Fruit fly (Drosophila melanogaster) whole organism, embryonic: ENCODE measurements around the gene CG5107.
A peak's percentile ranks its signal among the peaks of the same experiment; 100 is the strongest.

Experiments
- Abd-B ChIP-seq: fragments of 200-800 bp; sonication (Bioruptor generic); optimal IDR thresholded peaks from 2 replicates; lab custom pipeline; 2018; ENCODE audit warnings: missing biosample characterization, mild to moderate bottlenecking, missing genetic modification characterization, moderate library complexity
- Antp ChIP-seq: fragments of 200-800 bp; sonication (Bioruptor generic); optimal IDR thresholded peaks from 3 replicates; lab custom pipeline; 2016; ENCODE audit warnings: missing biosample characterization, missing genetic modification characterization
- Atf3 ChIP-seq: fragments of 200-800 bp; sonication (Bioruptor generic); optimal IDR thresholded peaks from 3 replicates; lab custom pipeline; 2016; ENCODE audit warnings: missing biosample characterization, missing genetic modification characterization
- BEAF-32 ChIP-seq: fragments of 200-800 bp; sonication (Bioruptor generic); optimal IDR thresholded peaks from 3 replicates; lab custom pipeline; 2017; ENCODE audit warnings: missing biosample characterization, missing genetic modification characterization, mild to moderate bottlenecking, moderate library complexity, missing genetic modification reagents
- Bdp1 ChIP-seq: fragments of 200-800 bp; sonication (Bioruptor generic); optimal IDR thresholded peaks from 3 replicates; lab custom pipeline; 2016; ENCODE audit warnings: missing biosample characterization, missing genetic modification characterization
- CG10209 ChIP-seq: fragments of 200-800 bp; sonication (Bioruptor generic); optimal IDR thresholded peaks from 3 replicates; lab custom pipeline; 2017; ENCODE audit warnings: missing biosample characterization, mild to moderate bottlenecking, missing genetic modification characterization, missing genetic modification reagents
- CG10321 ChIP-seq: fragments of 200-800 bp; sonication (Bioruptor generic); IDR thresholded peaks from 2 replicates; pipeline ENCODE4 v1.3.6; 2022; ENCODE audit warnings: missing biosample characterization, missing genetic modification characterization
- CG10959 ChIP-seq: fragments of 200-800 bp; sonication (Bioruptor generic); IDR thresholded peaks from 2 replicates; pipeline ENCODE4 v1.3.6; 2022; ENCODE audit warnings: missing biosample characterization, missing genetic modification characterization
- CG15073 ChIP-seq: fragments of 200-800 bp; sonication (Bioruptor generic); optimal IDR thresholded peaks from 2 replicates; lab custom pipeline; 2016; ENCODE audit warnings: missing biosample characterization, missing genetic modification characterization
- CG2678 ChIP-seq: fragments of 200-800 bp; sonication (Bioruptor generic); optimal IDR thresholded peaks from 3 replicates; lab custom pipeline; 2019; ENCODE audit warnings: missing biosample characterization, mild to moderate bottlenecking, missing genetic modification characterization, moderate library complexity
- CG32772 ChIP-seq: fragments of 200-800 bp; sonication (Bioruptor generic); IDR thresholded peaks from 2 replicates; pipeline ENCODE4 v1.3.6; 2022; ENCODE audit warnings: missing biosample characterization, missing genetic modification characterization
- CG33557 ChIP-seq: fragments of 200-800 bp; sonication (Bioruptor generic); optimal IDR thresholded peaks from 2 replicates; lab custom pipeline; 2019; ENCODE audit warnings: missing biosample characterization, mild to moderate bottlenecking, missing genetic modification characterization, moderate library complexity
- CG34224 ChIP-seq: fragments of 200-800 bp; sonication (Bioruptor generic); IDR thresholded peaks from 3 replicates; pipeline ENCODE4 v1.3.6; 2022; ENCODE audit warnings: missing biosample characterization, missing genetic modification characterization; ENCODE audit not compliant: partially characterized antibody
- CG34422 ChIP-seq: fragments of 200-800 bp; sonication (Bioruptor generic); IDR thresholded peaks from 3 replicates; pipeline ENCODE4 v1.3.6; 2022; ENCODE audit warnings: missing biosample characterization, missing genetic modification characterization
- CG3726 ChIP-seq: fragments of 200-800 bp; sonication (Bioruptor generic); IDR thresholded peaks from 3 replicates; pipeline ENCODE4, ENCODE4 v1.3.6; 2022; ENCODE audit warnings: missing biosample characterization, missing genetic modification characterization
- CG3995 ChIP-seq: fragments of 200-800 bp; sonication (Bioruptor generic); optimal IDR thresholded peaks from 3 replicates; lab custom pipeline; 2016; ENCODE audit warnings: missing biosample characterization, missing genetic modification characterization
- CG4282 ChIP-seq: fragments of 200-800 bp; sonication (Bioruptor generic); optimal IDR thresholded peaks from 2 replicates; lab custom pipeline; 2016; ENCODE audit warnings: missing biosample characterization, missing genetic modification characterization
- CG4360 ChIP-seq: fragments of 200-800 bp; sonication (Bioruptor generic); IDR thresholded peaks from 2 replicates; pipeline ENCODE4 v1.3.6; 2022; ENCODE audit warnings: missing biosample characterization, missing genetic modification characterization
- CG4707 ChIP-seq: fragments of 200-800 bp; sonication (Bioruptor generic); optimal IDR thresholded peaks from 2 replicates; lab custom pipeline; 2018; ENCODE audit warnings: missing biosample characterization, mild to moderate bottlenecking, missing genetic modification characterization, moderate library complexity
- CG4854 ChIP-seq: fragments of 200-800 bp; sonication (Bioruptor generic); optimal IDR thresholded peaks from 2 replicates; lab custom pipeline; 2016; ENCODE audit warnings: missing biosample characterization, missing genetic modification characterization, inconsistent platforms
- CG5953 ChIP-seq: fragments of 200-800 bp; sonication (Bioruptor generic); IDR thresholded peaks from 2 replicates; pipeline ENCODE4 v1.3.6; 2022; ENCODE audit warnings: missing biosample characterization, missing genetic modification characterization
- CG6854 ChIP-seq: fragments of 200-800 bp; sonication (Bioruptor generic); optimal IDR thresholded peaks from 3 replicates; lab custom pipeline; 2017; ENCODE audit warnings: missing biosample characterization, mild to moderate bottlenecking, missing genetic modification characterization
- CG7839 ChIP-seq: fragments of 200-800 bp; sonication (Bioruptor generic); optimal IDR thresholded peaks from 3 replicates; lab custom pipeline; 2018; ENCODE audit warnings: missing biosample characterization, mild to moderate bottlenecking, missing genetic modification characterization, moderate library complexity
- CG7928 ChIP-seq: fragments of 200-800 bp; sonication (Bioruptor generic); optimal IDR thresholded peaks from 2 replicates; lab custom pipeline; 2017; ENCODE audit warnings: missing biosample characterization, mild to moderate bottlenecking, missing genetic modification characterization
- CG8388 ChIP-seq: fragments of 200-800 bp; sonication (Bioruptor generic); optimal IDR thresholded peaks from 2 replicates; lab custom pipeline; 2019; ENCODE audit warnings: missing biosample characterization, mild to moderate bottlenecking, missing genetic modification characterization, moderate library complexity
- CG9215 ChIP-seq: fragments of 200-800 bp; sonication (Bioruptor generic); IDR thresholded peaks from 2 replicates; pipeline ENCODE4 v1.3.6; 2022; ENCODE audit warnings: missing biosample characterization, missing genetic modification characterization
- CG9817 ChIP-seq: fragments of 200-800 bp; sonication (Bioruptor generic); optimal IDR thresholded peaks from 2 replicates; lab custom pipeline; 2018; ENCODE audit warnings: missing biosample characterization, mild to moderate bottlenecking, missing genetic modification characterization, moderate library complexity
- CG9932 ChIP-seq: fragments of 200-800 bp; sonication (Bioruptor generic); IDR thresholded peaks from 2 replicates; pipeline ENCODE4 v1.3.6; 2022; ENCODE audit warnings: missing biosample characterization, missing genetic modification characterization
- Dfd ChIP-seq, 2 experiments: fragments of >200 bp; optimal IDR thresholded peaks; 2 replicates each; lab custom pipeline; 2017; ENCODE audit warnings: missing biosample characterization in 2 of 2, missing genetic modification characterization in 2 of 2
- Ets97D ChIP-seq: fragments of 200-800 bp; sonication (Bioruptor generic); optimal IDR thresholded peaks from 3 replicates; lab custom pipeline; 2016; ENCODE audit warnings: missing biosample characterization, missing genetic modification characterization
- Gug ChIP-seq: fragments of 200-800 bp; sonication (Bioruptor generic); IDR thresholded peaks from 4 replicates; pipeline ENCODE4 v1.3.6; 2022; ENCODE audit warnings: missing biosample characterization, missing genetic modification characterization
- Mes4 ChIP-seq: fragments of 200-800 bp; sonication (Bioruptor generic); optimal IDR thresholded peaks from 2 replicates; lab custom pipeline; 2016; ENCODE audit warnings: missing biosample characterization, missing genetic modification characterization
- NC2α ChIP-seq: fragments of 200-800 bp; sonication (Bioruptor generic); optimal IDR thresholded peaks from 2 replicates; lab custom pipeline; 2016; ENCODE audit warnings: missing biosample characterization, missing genetic modification characterization
- Nf-YA ChIP-seq: fragments of 200-800 bp; sonication (Bioruptor generic); IDR thresholded peaks from 2 replicates; pipeline ENCODE4 v1.3.6; 2022; ENCODE audit warnings: missing biosample characterization, missing genetic modification characterization
- Sin3A ChIP-seq: fragments of >200 bp; optimal IDR thresholded peaks from 2 replicates; lab custom pipeline; 2018
- Sox102F ChIP-seq: fragments of 200-800 bp; sonication (Bioruptor generic); optimal IDR thresholded peaks from 2 replicates; lab custom pipeline; 2018; ENCODE audit warnings: missing biosample characterization, mild to moderate bottlenecking, missing genetic modification characterization, moderate library complexity
- Usf ChIP-seq: fragments of 200-800 bp; sonication (Bioruptor generic); optimal IDR thresholded peaks from 2 replicates; lab custom pipeline; 2017; ENCODE audit warnings: missing genotype, missing biosample characterization, missing genetic modification characterization
- Xrp1 ChIP-seq: fragments of 200-800 bp; sonication (Bioruptor generic); IDR thresholded peaks from 2 replicates; pipeline ENCODE4 v1.3.6; 2022; ENCODE audit warnings: missing biosample characterization, missing genetic modification characterization
- abd-A ChIP-seq: fragments of 200-800 bp; sonication (Bioruptor generic); optimal IDR thresholded peaks from 3 replicates; lab custom pipeline; 2019; ENCODE audit warnings: missing biosample characterization, mild to moderate bottlenecking, missing genetic modification characterization, moderate library complexity
- ap ChIP-seq: fragments of 200-800 bp; sonication (Bioruptor generic); IDR thresholded peaks from 2 replicates; pipeline ENCODE4 v1.3.6; 2022; ENCODE audit warnings: missing biosample characterization, missing genetic modification characterization
- az2 ChIP-seq: fragments of 200-800 bp; sonication (Bioruptor generic); optimal IDR thresholded peaks from 3 replicates; lab custom pipeline; 2016; ENCODE audit warnings: missing biosample characterization, missing genetic modification characterization
- bbx ChIP-seq: fragments of 200-800 bp; sonication (Bioruptor generic); IDR thresholded peaks from 2 replicates; pipeline ENCODE4 v1.3.6; 2022; ENCODE audit warnings: missing biosample characterization, missing genetic modification characterization; ENCODE audit not compliant: partially characterized antibody
- chif ChIP-seq, 2 experiments: fragments of 200-800 bp; sonication (Bioruptor generic); optimal IDR thresholded peaks; 3 replicates each; lab custom pipeline; 2016; ENCODE audit warnings: missing biosample characterization in 2 of 2, missing genetic modification characterization in 2 of 2
- crol ChIP-seq: fragments of 200-800 bp; sonication (Bioruptor generic); IDR thresholded peaks from 2 replicates; pipeline ENCODE4 v1.3.6; 2022; ENCODE audit warnings: missing biosample characterization, missing genetic modification characterization
- dimm ChIP-seq: fragments of 200-800 bp; sonication (Bioruptor generic); IDR thresholded peaks from 2 replicates; pipeline ENCODE4 v1.3.6; 2022; ENCODE audit warnings: missing biosample characterization, missing genetic modification characterization
- eve ChIP-seq, 2 experiments: fragments of >200 bp; optimal IDR thresholded peaks; 2 replicates each; lab custom pipeline; 2017; ENCODE audit warnings: missing biosample characterization in 2 of 2, missing genetic modification characterization in 2 of 2
- hbn ChIP-seq: fragments of 200-800 bp; sonication (Bioruptor generic); IDR thresholded peaks from 2 replicates; pipeline ENCODE4 v1.3.6; 2022; ENCODE audit warnings: missing biosample characterization, missing genetic modification characterization; ENCODE audit not compliant: partially characterized antibody
- scrt ChIP-seq: fragments of 200-800 bp; sonication (Bioruptor generic); optimal IDR thresholded peaks from 2 replicates; lab custom pipeline; 2018; ENCODE audit warnings: missing biosample characterization, mild to moderate bottlenecking, missing genetic modification characterization, moderate library complexity
- sqz ChIP-seq: fragments of 200-800 bp; sonication (Bioruptor generic); optimal IDR thresholded peaks from 3 replicates; lab custom pipeline; 2018; ENCODE audit warnings: missing biosample characterization, mild to moderate bottlenecking, missing genetic modification characterization
- stc ChIP-seq: fragments of 200-800 bp; sonication (Bioruptor generic); IDR thresholded peaks from 2 replicates; pipeline ENCODE4 v1.3.6; 2022; ENCODE audit warnings: missing biosample characterization, missing genetic modification characterization
- tap ChIP-seq: fragments of 200-800 bp; optimal IDR thresholded peaks from 3 replicates; lab custom pipeline; 2019; ENCODE audit warnings: missing biosample characterization, mild to moderate bottlenecking, missing genetic modification characterization, moderate library complexity
- vnd ChIP-seq: fragments of 200-800 bp; sonication (Bioruptor generic); IDR thresholded peaks from 3 replicates; pipeline ENCODE4 v1.3.6; 2022; ENCODE audit warnings: missing biosample characterization, missing genetic modification characterization; ENCODE audit not compliant: partially characterized antibody

Gene CG5107

dm6 chr3R:25519465-25520071 is 14.6 kb downstream of the CG5107 start (continued):
- TF ChIP-seq Antp (GFP tag; lab: Kevin White, UChicago) (no peak), Nf-YA (GFP tag; lab: Robert Waterston, UW) (no peak), CG4282 (GFP tag; lab: Kevin White, UChicago) (no peak), CG9817 (tag; lab: Kevin White, UChicago) (no peak), CG6854 (no peak), CG7839 (peak; percentile 38), CG10209 (GFP tag; lab: Kevin White, UChicago) (no peak), chif (GFP tag; optimal IDR thresholded peaks at IDR 0.05; lab: Kevin White, UChicago) (no peak), CG7928 (GFP tag; lab: Kevin White, UChicago) (no peak), CG9215 (GFP tag; lab: Robert Waterston, UW) (no peak), CG9932 (GFP tag; lab: Robert Waterston, UW) (no peak), Atf3 (GFP tag; lab: Kevin White, UChicago) (no peak), CG10959 (GFP tag; lab: Robert Waterston, UW) (no peak), tap (no peak), Mes4 (no peak), Xrp1 (GFP tag; lab: Robert Waterston, UW) (no peak), scrt (GFP tag; lab: Kevin White, UChicago) (no peak), sqz (no peak), dimm (GFP tag; lab: Robert Waterston, UW) (no peak), hbn (GFP tag; lab: Robert Waterston, UW) (no peak), CG2678 (peak; percentile 57), Usf (GFP tag; lab: Kevin White, UChicago) (no peak), CG4360 (GFP tag; lab: Robert Waterston, UW) (peak; percentile 22; the same call in 1 of the 2 replicates), BEAF-32 (GFP tag; lab: Kevin White, UChicago) (no peak), NC2α (GFP tag; lab: Kevin White, UChicago) (no peak), CG33557 (GFP tag; lab: Kevin White, UChicago) (no peak), bbx (GFP tag; lab: Robert Waterston, UW) (no peak), Sin3A (no peak), CG8388 (GFP tag; lab: Kevin White, UChicago) (peak; percentile 25), eve (GFP tag; optimal IDR thresholded peaks at IDR 0.05; lab: Kevin White, UChicago) (peak in 1 of 2 experiments; percentile 39), CG32772 (no peak), Dfd (GFP tag; optimal IDR thresholded peaks at IDR 0.05; lab: Kevin White, UChicago) (no peak), CG34224 (GFP tag; lab: Robert Waterston, UW) (no peak), crol (GFP tag; lab: Robert Waterston, UW) (no peak), CG15073 (GFP tag; lab: Kevin White, UChicago) (no peak), Abd-B (GFP tag; lab: Kevin White, UChicago) (no peak), az2 (GFP tag; lab: Kevin White, UChicago) (peak; percentile 22), Sox102F (GFP tag; lab: Kevin White, UChicago) (peak; percentile 34), Bdp1 (GFP tag; lab: Kevin White, UChicago) (no peak), ap (no peak), Ets97D (GFP tag; lab: Kevin White, UChicago) (no peak), CG3995 (no peak), CG4854 (GFP tag; lab: Kevin White, UChicago) (no peak), CG3726 (GFP tag; lab: Robert Waterston, UW) (no peak), Gug (GFP tag; lab: Robert Waterston, UW) (no peak), CG34422 (GFP tag; lab: Robert Waterston, UW) (no peak), stc (no peak), vnd (GFP tag; lab: Robert Waterston, UW) (no peak), CG4707 (no peak), abd-A (tag; lab: Kevin White, UChicago) (no peak), CG5953 (GFP tag; lab: Robert Waterston, UW) (no peak), CG10321 (GFP tag; lab: Robert Waterston, UW) (no peak)
